Worm (Caenorhabditis elegans) whole organism, L1 larva: Measurements from ENCODE around the gene ZK896.1.

Experiments used
- Y116A8C.19 ChIP-seq: sonication (generic microtip); optimal IDR thresholded peaks from 2 replicates; lab custom pipeline; 2016; ENCODE audit warnings: missing compliant biosample characterization, missing genetic modification characterization, borderline replicate concordance
- alr-1 ChIP-seq: fragments of 200-800 bp; sonication (Bioruptor generic); optimal IDR thresholded peaks from 2 replicates; lab custom pipeline; 2018; ENCODE audit warnings: borderline replicate concordance, mild to moderate bottlenecking, missing genetic modification characterization, missing compliant biosample characterization
- ceh-63 ChIP-seq: fragments of 200-800 bp; sonication (Bioruptor generic); optimal IDR thresholded peaks from 2 replicates; lab custom pipeline; 2018; ENCODE audit warnings: mild to moderate bottlenecking, missing genetic modification characterization, missing compliant biosample characterization
- ceh-8 ChIP-seq: fragments of 200-800 bp; sonication (Bioruptor generic); optimal IDR thresholded peaks from 2 replicates; lab custom pipeline; 2018; ENCODE audit warnings: mild to moderate bottlenecking, missing genetic modification characterization, moderate library complexity, missing compliant biosample characterization
- ceh-90 ChIP-seq: sonication (generic microtip); optimal IDR thresholded peaks from 2 replicates; lab custom pipeline; 2016; ENCODE audit warnings: missing genetic modification characterization, missing compliant biosample characterization
- ces-1 ChIP-seq: fragments of 150-350 bp; optimal IDR thresholded peaks from 2 replicates; lab custom pipeline; 2014; ENCODE audit warnings: missing biosample characterization, missing genetic modification reagents, missing genetic modification characterization
- dsc-1 ChIP-seq: sonication (generic microtip); optimal IDR thresholded peaks from 2 replicates; lab custom pipeline; 2016; ENCODE audit warnings: mild to moderate bottlenecking, missing genetic modification characterization, missing compliant biosample characterization
- efl-1 ChIP-seq, 4 experiments: fragments of 150-350 bp; optimal IDR thresholded peaks in 3 of 4; peaks in 1 of 4; 1 replicate in 1 of 4; 2 replicates in 3 of 4; lab custom pipeline; 2014; ENCODE audit warnings: missing biosample characterization in 2 of 4, missing genetic modification characterization in 2 of 4, missing genetic modification reagents in 2 of 4
- egl-13 ChIP-seq: sonication (generic microtip); optimal IDR thresholded peaks from 2 replicates; lab custom pipeline; 2016; ENCODE audit warnings: missing genotype, missing genetic modification reagents, missing genetic modification characterization, missing compliant biosample characterization
- egl-27 ChIP-seq, 2 experiments: fragments of 150-350 bp in 1 of 2; sonication (generic microtip); optimal IDR thresholded peaks; 3 replicates each; lab custom pipeline; 2017 to 2018; ENCODE audit warnings: missing biosample characterization in 2 of 2, missing genetic modification characterization in 2 of 2, missing genetic modification reagents in 2 of 2
- elt-2 ChIP-seq: sonication (generic microtip); optimal IDR thresholded peaks from 2 replicates; lab custom pipeline; 2016; ENCODE audit warnings: missing genetic modification characterization, mild to moderate bottlenecking, inconsistent platforms, missing compliant biosample characterization, missing genetic modification reagents
- elt-3 ChIP-seq, 6 experiments: fragments of 150-350 bp in 1 of 6; sonication (generic microtip); optimal IDR thresholded peaks; 2 replicates each; lab custom pipeline; 2017 to 2018; ENCODE audit warnings: missing biosample characterization in 6 of 6, missing genetic modification characterization in 6 of 6, inconsistent platforms in 1 of 6
- fos-1 ChIP-seq: fragments of 150-350 bp; optimal IDR thresholded peaks from 2 replicates; lab custom pipeline; 2014; ENCODE audit warnings: missing biosample characterization, missing genetic modification characterization
- grh-1 ChIP-seq: fragments of 200-800 bp; sonication (Bioruptor generic); IDR thresholded peaks from 2 replicates; pipeline ENCODE4 v1.3.6; 2022; ENCODE audit warnings: missing genetic modification reagents, missing genetic modification characterization, missing compliant biosample characterization
- hlh-4 ChIP-seq: sonication (generic microtip); optimal IDR thresholded peaks from 2 replicates; lab custom pipeline; 2016; ENCODE audit warnings: mild to moderate bottlenecking, missing genetic modification characterization, missing compliant biosample characterization
- hpl-2 ChIP-seq: fragments of 150-350 bp; optimal IDR thresholded peaks from 2 replicates; lab custom pipeline; 2014; ENCODE audit warnings: missing biosample characterization, missing genetic modification reagents, missing genetic modification characterization
- irx-1 ChIP-seq: sonication (generic microtip); optimal IDR thresholded peaks from 2 replicates; lab custom pipeline; 2016; ENCODE audit warnings: missing genetic modification characterization, missing compliant biosample characterization
- isw-1 ChIP-seq: fragments of 200-800 bp; sonication (Bioruptor generic); IDR thresholded peaks from 2 replicates; pipeline ENCODE4 v1.3.6; 2022; ENCODE audit warnings: missing genetic modification characterization, missing compliant biosample characterization
- jun-1 ChIP-seq: fragments of 150-350 bp; optimal IDR thresholded peaks from 2 replicates; lab custom pipeline; 2014; ENCODE audit warnings: missing biosample characterization, missing genetic modification reagents, missing genetic modification characterization
- lin-35 ChIP-seq, 2 experiments: fragments of 150-350 bp; optimal IDR thresholded peaks; 2 replicates each; lab custom pipeline; 2014; ENCODE audit warnings: missing biosample characterization in 2 of 2, missing genetic modification characterization in 2 of 2, missing genetic modification reagents in 2 of 2
- lsy-2 ChIP-seq, 2 experiments: fragments of 150-350 bp; optimal IDR thresholded peaks; 2 replicates each; lab custom pipeline; 2014; ENCODE audit warnings: missing biosample characterization in 2 of 2, missing genetic modification characterization in 2 of 2
- mep-1 ChIP-seq: fragments of 150-350 bp; optimal IDR thresholded peaks from 2 replicates; lab custom pipeline; 2014; ENCODE audit warnings: missing biosample characterization, missing genetic modification characterization
- nhr-12 ChIP-seq: sonication (generic microtip); optimal IDR thresholded peaks from 2 replicates; lab custom pipeline; 2017; ENCODE audit warnings: missing biosample characterization, missing genetic modification characterization
- nhr-20 ChIP-seq: sonication (generic microtip); optimal IDR thresholded peaks from 2 replicates; lab custom pipeline; 2016; ENCODE audit warnings: mild to moderate bottlenecking, missing genetic modification characterization, missing compliant biosample characterization
- nhr-28 ChIP-seq: fragments of 150-350 bp; optimal IDR thresholded peaks from 2 replicates; lab custom pipeline; 2014; ENCODE audit warnings: missing biosample characterization, missing genetic modification characterization
- nhr-47 ChIP-seq: sonication (generic microtip); optimal IDR thresholded peaks from 2 replicates; lab custom pipeline; 2016; ENCODE audit warnings: mild to moderate bottlenecking, missing genetic modification characterization, moderate library complexity, missing compliant biosample characterization
- nhr-71 ChIP-seq: sonication (generic microtip); optimal IDR thresholded peaks from 2 replicates; lab custom pipeline; 2016; ENCODE audit warnings: mild to moderate bottlenecking, missing genetic modification characterization, moderate library complexity, missing compliant biosample characterization
- nhr-76 ChIP-seq: sonication (generic microtip); optimal IDR thresholded peaks from 2 replicates; lab custom pipeline; 2017; ENCODE audit warnings: missing biosample characterization, missing genetic modification characterization
- nhr-77 ChIP-seq: fragments of 150-350 bp; optimal IDR thresholded peaks from 2 replicates; lab custom pipeline; 2014; ENCODE audit warnings: missing biosample characterization, missing genetic modification characterization
- pax-3 ChIP-seq: fragments of 200-800 bp; sonication (Bioruptor generic); optimal IDR thresholded peaks from 2 replicates; lab custom pipeline; 2018; ENCODE audit warnings: mild to moderate bottlenecking, missing genetic modification characterization, moderate library complexity, missing compliant biosample characterization
- rnt-1 ChIP-seq: sonication (generic microtip); optimal IDR thresholded peaks from 2 replicates; lab custom pipeline; 2016; ENCODE audit warnings: mild to moderate bottlenecking, missing genetic modification characterization, moderate library complexity, missing compliant biosample characterization
- swsn-7 ChIP-seq: sonication (generic microtip); optimal IDR thresholded peaks from 2 replicates; lab custom pipeline; 2016; ENCODE audit warnings: missing genetic modification characterization, missing compliant biosample characterization
- unc-130 ChIP-seq: fragments of 150-350 bp; optimal IDR thresholded peaks from 2 replicates; lab custom pipeline; 2017; ENCODE audit warnings: missing biosample characterization, missing genetic modification characterization, inconsistent platforms
- unc-62 ChIP-seq: fragments of 150-350 bp; optimal IDR thresholded peaks from 2 replicates; lab custom pipeline; 2014; ENCODE audit warnings: missing biosample characterization, missing genetic modification reagents, missing genetic modification characterization
- unc-86 ChIP-seq: sonication (generic microtip); optimal IDR thresholded peaks from 2 replicates; lab custom pipeline; 2016; ENCODE audit warnings: missing genetic modification characterization, missing compliant biosample characterization
- vab-15 ChIP-seq: sonication (generic microtip); optimal IDR thresholded peaks from 2 replicates; lab custom pipeline; 2017; ENCODE audit warnings: missing genotype, mild to moderate bottlenecking, missing genetic modification characterization, missing compliant biosample characterization
- zip-4 ChIP-seq: fragments of 200-800 bp; sonication (Bioruptor generic); optimal IDR thresholded peaks from 2 replicates; lab custom pipeline; 2018; ENCODE audit warnings: mild to moderate bottlenecking, missing genetic modification characterization, moderate library complexity, missing compliant biosample characterization

The ZK896.1 gene

ce11 chrIV:12883190-12883589 lies 8.0 kb upstream of the ZK896.1 start, which contains the start of gene ZK896.4:
ZK896.4 (minus strand) TSS chrIV:12883290.
- TF ChIP-seq hpl-2 (GFP tag; lab: Kevin White, UChicago) (no peak), nhr-76 (tag; lab: Kevin White, UChicago) (no peak), swsn-7 (tag; lab: Kevin White, UChicago) (no peak), rnt-1 (tag; lab: Kevin White, UChicago) (no peak), unc-86 (tag; lab: Kevin White, UChicago) (no peak), nhr-28 (no peak), elt-3 (tag; optimal IDR thresholded peaks at IDR 0.05; lab: Kevin White, UChicago) (no peak), isw-1 (GFP tag; lab: Robert Waterston, UW) (no peak), ceh-63 (no peak), irx-1 (tag; lab: Kevin White, UChicago) (no peak), ceh-90 (tag; lab: Kevin White, UChicago) (no peak)
- TF ChIP-seq, all 84 proteins: peak for 0

DNA sequence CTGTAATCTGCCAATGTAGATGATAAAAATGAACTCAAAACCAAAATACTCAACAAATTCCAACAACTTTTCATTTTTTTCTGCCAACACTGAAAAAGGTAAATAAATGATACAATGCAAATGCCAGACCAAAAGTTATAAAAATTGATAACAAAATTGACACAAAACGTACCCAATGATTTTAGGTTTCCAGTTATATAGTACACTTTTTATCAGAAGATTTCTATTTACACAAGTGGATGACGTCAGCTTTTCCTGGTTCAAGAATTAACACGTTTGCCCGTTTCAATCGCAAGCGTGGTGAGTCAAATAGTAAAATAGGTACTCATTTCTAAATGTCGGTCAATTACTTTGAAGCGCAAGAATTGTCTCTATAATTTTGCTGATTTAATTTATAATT lies 4.4 kb upstream of the ZK896.1 start, which contains the start of gene ZK896.5:
Gene ZK896.5 (minus strand): TSS at position 89 of the 400 bp plus-strand sequence.
- no peak for TF ChIP-seq grh-1
- peak; percentile 78 for TF ChIP-seq elt-2 (tag; lab: Kevin White, UChicago)
- TF ChIP-seq nhr-20 (tag; lab: Kevin White, UChicago) = peak; percentile 4
- no peak for TF ChIP-seq ceh-8 (GFP tag; lab: Kevin White, UChicago)
- TF ChIP-seq dsc-1 = no peak
- TF ChIP-seq efl-1 (optimal IDR thresholded peaks at IDR 0.05; lab: Kevin White, UChicago) = no peak
- peak in 1 of 2 experiments; percentile 38 for TF ChIP-seq efl-1 (GFP tag; optimal IDR thresholded peaks at IDR 0.05 in 1 of 2; lab: Kevin White, UChicago)

DNA sequence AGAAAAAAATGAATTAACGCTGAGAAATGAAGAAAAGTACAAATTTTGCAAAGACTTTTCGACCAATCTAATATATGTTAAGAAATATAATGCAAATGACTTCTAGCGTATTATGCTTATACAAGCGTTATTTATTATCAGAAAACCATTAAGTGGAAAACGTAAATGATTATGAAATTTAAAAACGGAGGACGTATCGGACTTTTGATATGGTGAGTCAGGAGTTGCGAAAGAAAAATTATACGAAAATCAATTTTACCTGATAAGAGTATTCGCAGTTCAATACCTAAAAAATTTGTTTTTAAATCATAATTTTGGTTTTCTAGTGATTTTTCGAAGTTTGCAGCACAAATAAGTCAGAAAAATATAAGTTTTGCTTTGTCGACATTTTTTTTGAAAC lies 1.4 kb upstream of the ZK896.1 start:
- TF ChIP-seq unc-62 (GFP tag; lab: Kevin White, UChicago) (no peak), fos-1 (no peak), elt-2 (tag; lab: Kevin White, UChicago) (peak; percentile 49), ces-1 (GFP tag; lab: Kevin White, UChicago) (no peak)

DNA sequence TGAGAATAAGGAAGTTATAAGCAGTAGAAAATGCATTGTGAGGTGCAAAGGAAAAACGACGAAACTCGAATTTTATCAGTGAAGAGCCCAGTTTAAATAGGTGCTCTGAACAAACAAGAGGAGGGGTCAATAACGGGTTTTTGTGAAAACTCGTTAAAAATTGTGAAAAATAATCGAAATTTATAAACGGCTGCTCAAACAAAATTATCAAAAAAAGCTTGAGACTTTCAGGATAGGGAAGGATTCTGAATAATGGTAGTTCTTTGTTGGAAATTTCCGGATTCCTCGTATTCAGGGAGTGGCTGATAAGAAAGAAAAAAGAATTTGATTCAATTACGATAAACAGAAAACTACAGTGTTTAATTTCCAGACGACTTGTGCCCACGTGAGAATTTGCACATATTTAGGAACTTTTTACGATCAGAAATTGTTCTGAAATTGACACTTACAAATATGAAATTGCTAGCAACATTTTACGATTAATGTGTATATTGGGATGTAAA lies 3.7 kb downstream of the ZK896.1 start, which contains the start of gene clec-187:
Gene clec-187 (minus strand): TSS at position 51 of the 503 bp plus-strand sequence.
- no peak for TF ChIP-seq egl-13 (tag; lab: Kevin White, UChicago)
- TF ChIP-seq lsy-2 (tag; optimal IDR thresholded peaks at IDR 0.05; lab: Kevin White, UChicago) = no peak
- TF ChIP-seq elt-2 (tag; lab: Kevin White, UChicago) = peak; percentile 73
- TF ChIP-seq nhr-47 = no peak
- TF ChIP-seq unc-130 (tag; lab: Kevin White, UChicago) = no peak
- TF ChIP-seq alr-1 (tag; lab: Kevin White, UChicago) = no peak

DNA sequence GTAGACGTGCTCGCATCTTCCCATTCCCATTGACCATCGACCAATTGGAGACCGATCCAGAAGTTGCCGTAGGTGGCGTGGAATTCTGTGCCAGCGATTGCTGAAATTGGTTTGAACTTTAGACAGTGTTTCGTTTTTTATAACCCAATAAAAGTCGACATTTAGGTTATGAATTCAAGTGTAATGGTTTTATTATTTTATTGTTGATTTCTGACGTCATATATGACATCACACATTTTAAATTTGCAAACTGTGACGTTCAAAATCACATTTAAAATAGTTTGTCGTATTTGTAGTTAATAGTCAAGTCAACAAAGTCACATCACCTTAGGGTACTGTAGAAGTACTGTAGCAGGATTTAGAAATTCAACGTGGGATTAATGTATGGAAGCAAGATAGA lies 4.8 kb downstream of the ZK896.1 start:
- no peak for TF ChIP-seq efl-1 (optimal IDR thresholded peaks at IDR 0.05; lab: Kevin White, UChicago)
- no peak for TF ChIP-seq efl-1 (GFP tag; optimal IDR thresholded peaks at IDR 0.05 in 1 of 2; lab: Kevin White, UChicago)
- no peak for TF ChIP-seq vab-15 (tag; lab: Kevin White, UChicago)
- TF ChIP-seq nhr-71 = no peak
- TF ChIP-seq, all 84 proteins: peak for 0

- TF ChIP-seq jun-1 (tag; lab: Kevin White, UChicago) = no peak
- no peak for TF ChIP-seq pax-3 (tag; lab: Kevin White, UChicago)
- TF ChIP-seq mep-1 (tag; lab: Kevin White, UChicago) = no peak
- no peak for TF ChIP-seq nhr-20 (tag; lab: Kevin White, UChicago)
- TF ChIP-seq ceh-63 = no peak
- no peak for TF ChIP-seq nhr-77 (tag; lab: Kevin White, UChicago)
- no peak for TF ChIP-seq elt-3 (tag; optimal IDR thresholded peaks at IDR 0.05; lab: Kevin White, UChicago)
- no peak for TF ChIP-seq nhr-12
- no peak for TF ChIP-seq hlh-4 (tag; lab: Kevin White, UChicago)
- no peak for TF ChIP-seq lin-35 (GFP tag; optimal IDR thresholded peaks at IDR 0.05; lab: Kevin White, UChicago)
- TF ChIP-seq egl-27 (tag; optimal IDR thresholded peaks at IDR 0.05; lab: Kevin White, UChicago) = no peak
- no peak for TF ChIP-seq Y116A8C.19 (tag; lab: Kevin White, UChicago)
- no peak for TF ChIP-seq zip-4
Observed at ce11 chrIV:12869812-12870211, 5.3 kb downstream of the ZK896.1 start.
